Worm (Caenorhabditis elegans): ENCODE data around the gene C04B4.2.

- TF ChIP-seq elt-3 (tag; optimal IDR thresholded peaks at IDR 0.05) (no peak), drap-1 (GFP tag; optimal IDR thresholded peaks at IDR 0.05) (no peak), nhr-76 (tag; optimal IDR thresholded peaks at IDR 0.05) (no peak), pha-4 (tag; optimal IDR thresholded peaks at IDR 0.05) (no peak), ham-2 (GFP tag; optimal IDR thresholded peaks at IDR 0.05) (no peak), lsy-2 (tag; optimal IDR thresholded peaks at IDR 0.05) (no peak), lin-13 (tag; optimal IDR thresholded peaks at IDR 0.05) (no peak), unc-39 (tag; optimal IDR thresholded peaks at IDR 0.05) (no peak), mab-5 (tag; optimal IDR thresholded peaks at IDR 0.05) (no peak)
Measured at ce11 chrX:12328676-12329075, 45.6 kb downstream of the C04B4.2 start, which contains the start of gene srd-45.

Measured in whole organism, mixed stage, embryonic.